Fruit fly (Drosophila melanogaster) whole organism, pupa: Measurements from ENCODE around the gene Scgbeta.

ENCODE experiments used
- CG10348 ChIP-seq: fragments of 200-800 bp; sonication (Bioruptor generic); IDR thresholded peaks from 2 replicates; pipeline ENCODE4 v1.3.6; 2022; ENCODE audit warnings: missing biosample characterization, missing genetic modification characterization
- CG12605 ChIP-seq: fragments of 200-800 bp; sonication (Bioruptor generic); IDR thresholded peaks from 2 replicates; pipeline ENCODE4 v1.3.6; 2022; ENCODE audit warnings: missing biosample characterization, missing genetic modification characterization
- CG13204 ChIP-seq: fragments of 200-800 bp; sonication (Bioruptor generic); optimal IDR thresholded peaks from 2 replicates; lab custom pipeline; 2018; ENCODE audit warnings: missing biosample characterization, mild to moderate bottlenecking, missing genetic modification characterization, moderate library complexity
- CG14655 ChIP-seq: fragments of 200-800 bp; sonication (Bioruptor generic); optimal IDR thresholded peaks from 3 replicates; lab custom pipeline; 2017; ENCODE audit warnings: mild to moderate bottlenecking, missing biosample characterization, missing genetic modification reagents, missing genetic modification characterization
- CG15710 ChIP-seq: fragments of 200-800 bp; sonication (Bioruptor generic); optimal IDR thresholded peaks from 2 replicates; lab custom pipeline; 2018; ENCODE audit warnings: missing biosample characterization, mild to moderate bottlenecking, missing genetic modification characterization, moderate library complexity
- CG17806 ChIP-seq: fragments of 200-800 bp; sonication (Bioruptor generic); optimal IDR thresholded peaks from 2 replicates; lab custom pipeline; 2018; ENCODE audit warnings: missing biosample characterization, mild to moderate bottlenecking, missing genetic modification characterization, moderate library complexity
- CG32121 ChIP-seq: fragments of 200-800 bp; sonication (Bioruptor generic); IDR thresholded peaks from 2 replicates; pipeline ENCODE4 v1.3.6; 2022; ENCODE audit warnings: missing biosample characterization, missing genetic modification characterization
- CG34367 ChIP-seq: fragments of 200-800 bp; sonication (Bioruptor generic); optimal IDR thresholded peaks from 2 replicates; lab custom pipeline; 2018; ENCODE audit warnings: missing biosample characterization, mild to moderate bottlenecking, missing genetic modification characterization
- CG4496 ChIP-seq: fragments of 200-800 bp; sonication (Bioruptor generic); IDR thresholded peaks from 3 replicates; pipeline ENCODE4 v1.3.6; 2022; ENCODE audit warnings: missing biosample characterization, missing genetic modification characterization
- CG8159 ChIP-seq: fragments of 200-800 bp; sonication (Bioruptor generic); optimal IDR thresholded peaks from 3 replicates; lab custom pipeline; 2018; ENCODE audit warnings: missing biosample characterization, mild to moderate bottlenecking, missing genetic modification characterization, moderate library complexity
- CG8301 ChIP-seq: fragments of 200-800 bp; sonication (Bioruptor generic); optimal IDR thresholded peaks from 2 replicates; lab custom pipeline; 2018; ENCODE audit warnings: missing biosample characterization, mild to moderate bottlenecking, missing genetic modification characterization
- CG9948 ChIP-seq: fragments of 200-800 bp; sonication (Bioruptor generic); optimal IDR thresholded peaks from 2 replicates; lab custom pipeline; 2018; ENCODE audit warnings: missing biosample characterization, mild to moderate bottlenecking, missing genetic modification characterization, moderate library complexity
- D1 ChIP-seq: fragments of 200-800 bp; sonication (Bioruptor generic); optimal IDR thresholded peaks from 2 replicates; lab custom pipeline; 2018; ENCODE audit warnings: missing biosample characterization, mild to moderate bottlenecking, missing genetic modification characterization, moderate library complexity
- EcR ChIP-seq: fragments of 200-800 bp; sonication (Bioruptor generic); optimal IDR thresholded peaks from 3 replicates; lab custom pipeline; 2019; ENCODE audit warnings: missing biosample characterization, missing genetic modification characterization, mild to moderate bottlenecking, moderate library complexity, missing genetic modification reagents
- Ets98B ChIP-seq: fragments of 200-800 bp; sonication (Bioruptor generic); IDR thresholded peaks from 2 replicates; pipeline ENCODE4 v1.3.6; 2022; ENCODE audit warnings: missing biosample characterization, missing genetic modification characterization
- Pif1A ChIP-seq: fragments of 200-800 bp; sonication (Bioruptor generic); optimal IDR thresholded peaks from 3 replicates; lab custom pipeline; 2016; ENCODE audit warnings: missing biosample characterization, missing genetic modification characterization
- Pif1B ChIP-seq: fragments of 200-800 bp; sonication (Bioruptor generic); optimal IDR thresholded peaks from 3 replicates; lab custom pipeline; 2016; ENCODE audit warnings: missing biosample characterization, missing genetic modification characterization
- Snoo ChIP-seq: fragments of 200-800 bp; sonication (Bioruptor generic); optimal IDR thresholded peaks from 3 replicates; lab custom pipeline; 2017; ENCODE audit warnings: missing biosample characterization, mild to moderate bottlenecking, missing genetic modification characterization, inconsistent platforms
- fd96Ca ChIP-seq: fragments of 200-800 bp; sonication (Bioruptor generic); IDR thresholded peaks from 3 replicates; pipeline ENCODE4 v1.3.6; 2022; ENCODE audit warnings: missing biosample characterization, missing genetic modification characterization
- gl ChIP-seq: fragments of 200-800 bp; sonication (Bioruptor generic); optimal IDR thresholded peaks from 2 replicates; lab custom pipeline; 2018; ENCODE audit warnings: missing biosample characterization, mild to moderate bottlenecking, missing genetic modification characterization
- rn ChIP-seq: fragments of 200-800 bp; sonication (Bioruptor generic); IDR thresholded peaks from 2 replicates; pipeline ENCODE4 v1.3.6; 2022; ENCODE audit warnings: missing biosample characterization, missing genetic modification characterization

Scgbeta gene

DNA sequence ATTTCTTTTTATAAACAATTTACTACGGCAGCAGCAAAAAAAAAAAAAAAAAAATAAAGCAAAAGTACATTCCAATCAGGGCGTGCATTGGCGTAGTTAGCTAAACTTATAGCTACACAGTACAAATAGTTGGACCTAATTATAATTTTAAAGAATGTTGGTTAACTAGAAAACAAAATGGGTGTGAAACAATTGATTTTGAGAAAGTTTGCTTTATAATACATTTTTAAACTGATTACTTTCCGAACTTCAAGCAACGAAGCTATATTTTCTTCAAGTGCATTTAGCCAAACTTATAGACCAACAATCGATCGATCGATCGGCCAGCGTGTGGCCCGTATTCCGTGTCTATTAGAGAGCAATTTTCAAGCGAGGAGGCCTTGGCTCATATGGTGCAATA is 29.1 kb upstream of the Scgbeta start:
- TF ChIP-seq CG8159 (tag; lab: Kevin White, UChicago) (peak; percentile 32), rn (no peak), Ets98B (GFP tag; lab: Robert Waterston, UW) (peak; percentile 29), CG14655 (GFP tag; lab: Kevin White, UChicago) (no peak), fd96Ca (GFP tag; lab: Robert Waterston, UW) (no peak), CG12605 (GFP tag; lab: Robert Waterston, UW) (0 out of 2 replicates have a peak, but pooled peaks have one; percentile 35), CG34367 (tag; lab: Kevin White, UChicago) (peak; percentile 15), CG32121 (peak; percentile 22; the same call in 1 of the 2 replicates), CG15710 (tag; lab: Kevin White, UChicago) (peak; percentile 21), D1 (no peak), CG10348 (GFP tag; lab: Robert Waterston, UW) (0 out of 2 replicates have a peak, but pooled peaks have one; percentile 11), CG9948 (tag; lab: Kevin White, UChicago) (peak; percentile 22), Pif1B (no peak), CG4496 (0 out of 3 replicates have a peak, but pooled peaks have one; percentile 49), CG8301 (peak; percentile 20), CG17806 (tag; lab: Kevin White, UChicago) (peak; percentile 27)

DNA sequence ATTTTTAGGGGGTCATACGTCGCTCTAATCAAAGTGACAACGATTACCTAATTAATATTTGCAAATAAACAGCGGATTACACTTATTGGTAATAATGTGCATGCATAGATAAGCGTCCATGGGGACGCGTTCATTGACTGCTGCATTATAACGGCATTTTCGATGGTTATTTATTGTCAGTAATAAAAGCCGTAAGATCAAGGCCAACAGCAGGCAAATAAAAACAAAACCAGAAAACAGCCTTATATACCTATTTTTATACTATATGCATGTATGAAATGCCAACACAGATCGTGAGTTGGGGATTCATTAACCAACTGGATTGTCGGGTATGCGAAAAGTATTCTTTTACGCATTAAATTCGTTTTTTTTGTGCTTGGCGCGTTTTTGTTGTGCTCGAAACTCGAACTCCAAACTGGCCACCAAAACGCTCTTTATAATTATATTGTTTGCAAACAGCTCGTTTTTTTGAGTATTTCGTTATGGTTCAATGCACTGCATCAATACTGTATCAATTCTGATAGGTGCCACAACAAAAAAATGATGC is 28.6 kb upstream of the Scgbeta start:
- TF ChIP-seq CG14655 (GFP tag; lab: Kevin White, UChicago) (no peak), EcR (GFP tag; lab: Kevin White, UChicago) (peak; percentile 91)

DNA sequence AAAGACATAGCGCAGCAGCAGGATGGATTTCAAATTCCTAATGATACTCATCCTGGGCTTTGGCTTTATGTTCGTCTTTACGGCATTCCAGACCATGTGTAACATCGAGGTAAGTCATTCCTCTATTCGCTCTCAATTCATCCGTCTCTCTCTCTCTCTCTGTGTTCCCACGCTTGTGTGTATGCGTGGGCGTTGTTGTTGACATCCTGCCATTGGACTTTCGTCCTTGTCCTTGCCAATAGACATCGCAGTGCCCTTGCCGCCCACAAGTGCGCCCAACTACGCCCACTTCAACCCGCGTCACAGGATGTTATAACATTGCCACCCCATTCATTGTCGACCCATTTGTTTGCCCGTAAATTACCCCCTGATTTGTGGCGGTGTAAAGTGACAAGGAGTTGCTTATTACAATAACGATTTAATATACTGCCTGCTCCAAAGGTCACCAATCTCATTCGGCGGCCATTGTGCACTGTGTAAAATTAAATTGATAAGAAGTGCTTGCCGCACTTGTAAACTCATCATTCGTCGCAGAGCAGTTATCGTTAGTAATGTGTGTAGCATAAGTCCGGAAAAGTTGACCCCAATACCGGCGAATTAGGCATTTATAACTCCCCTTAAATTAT is 27.5 kb upstream of the Scgbeta start:
- TF ChIP-seq CG34367 (tag; lab: Kevin White, UChicago) (no peak), CG13204 (GFP tag; lab: Kevin White, UChicago) (peak; percentile 52), Pif1B (no peak), rn (no peak), CG15710 (tag; lab: Kevin White, UChicago) (no peak), fd96Ca (GFP tag; lab: Robert Waterston, UW) (peak; percentile 24; the same call in 1 of the 3 replicates), Pif1A (GFP tag; lab: Kevin White, UChicago) (peak; percentile 5), CG17806 (tag; lab: Kevin White, UChicago) (no peak), gl (peak; percentile 51), CG10348 (GFP tag; lab: Robert Waterston, UW) (no peak), CG32121 (peak; percentile 43), CG8159 (tag; lab: Kevin White, UChicago) (peak; percentile 18), CG8301 (no peak), CG4496 (no peak; the same call in 2 of the 3 replicates), EcR (GFP tag; lab: Kevin White, UChicago) (peak; percentile 34), CG14655 (GFP tag; lab: Kevin White, UChicago) (no peak), CG9948 (tag; lab: Kevin White, UChicago) (peak; percentile 5), D1 (no peak), CG12605 (GFP tag; lab: Robert Waterston, UW) (no peak), Ets98B (GFP tag; lab: Robert Waterston, UW) (no peak), Snoo (tag; lab: Kevin White, UChicago) (no peak)

DNA sequence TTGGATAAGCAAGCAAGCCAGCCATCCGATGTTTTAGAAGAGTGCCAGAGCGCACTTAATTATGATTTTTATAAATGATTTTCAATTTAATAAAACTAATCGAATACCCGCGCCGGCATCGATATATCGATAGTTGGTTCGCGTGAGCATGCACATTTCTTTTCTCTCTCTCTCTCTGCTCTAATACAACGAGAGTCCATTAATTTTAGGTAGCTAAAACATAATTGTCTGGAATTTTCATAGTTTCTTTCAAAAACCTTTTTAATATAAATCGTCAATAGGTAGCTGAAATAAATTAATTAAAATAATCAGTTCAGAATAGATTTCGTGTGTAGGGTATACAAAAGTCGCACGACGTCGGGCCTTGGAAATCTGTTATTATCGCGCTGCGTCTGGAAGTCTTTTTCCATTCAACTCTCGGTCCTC is 26.7 kb upstream of the Scgbeta start, which contains the start of gene CG18549:
Gene CG18549 (plus strand): TSS at position 408 of the 426 bp plus-strand sequence.
- TF ChIP-seq Pif1A (GFP tag; lab: Kevin White, UChicago) (peak; percentile 100), Pif1B (peak; percentile 100), fd96Ca (GFP tag; lab: Robert Waterston, UW) (peak; percentile 100), CG14655 (GFP tag; lab: Kevin White, UChicago) (peak; percentile 100), CG9948 (tag; lab: Kevin White, UChicago) (peak; percentile 100), rn (peak; percentile 100), CG13204 (GFP tag; lab: Kevin White, UChicago) (peak; percentile 99), CG8301 (peak; percentile 100), CG15710 (tag; lab: Kevin White, UChicago) (peak; percentile 100), CG12605 (GFP tag; lab: Robert Waterston, UW) (peak; percentile 100), CG17806 (tag; lab: Kevin White, UChicago) (peak; percentile 100), EcR (GFP tag; lab: Kevin White, UChicago) (peak; percentile 91), CG4496 (peak; percentile 100), CG32121 (peak; percentile 100), Ets98B (GFP tag; lab: Robert Waterston, UW) (peak; percentile 100), CG34367 (tag; lab: Kevin White, UChicago) (peak; percentile 100), D1 (peak; percentile 100), CG8159 (tag; lab: Kevin White, UChicago) (peak; percentile 100), gl (peak; percentile 99), Snoo (tag; lab: Kevin White, UChicago) (peak; percentile 100), CG10348 (GFP tag; lab: Robert Waterston, UW) (peak; percentile 99)

dm6 chr3R:12448344-12448743 is 26.1 kb upstream of the Scgbeta start:
- TF ChIP-seq CG15710 (tag; lab: Kevin White, UChicago) (no peak), CG8301 (no peak), D1 (no peak)

dm6 chr3R:12447353-12447752 is 25.1 kb upstream of the Scgbeta start, which contains the start of gene vrs:
vrs (plus strand) TSS chr3R:12447653.
- no peak for TF ChIP-seq D1
- no peak for TF ChIP-seq CG4496
- no peak for TF ChIP-seq CG15710 (tag; lab: Kevin White, UChicago)
- TF ChIP-seq EcR (GFP tag; lab: Kevin White, UChicago): no peak
- TF ChIP-seq Pif1B: no peak
- TF ChIP-seq CG9948 (tag; lab: Kevin White, UChicago): no peak
- no peak for TF ChIP-seq CG8159 (tag; lab: Kevin White, UChicago)
- no peak for TF ChIP-seq fd96Ca (GFP tag; lab: Robert Waterston, UW)
- no peak for TF ChIP-seq CG8301
- TF ChIP-seq rn: no peak
- no peak for TF ChIP-seq gl
- TF ChIP-seq Snoo (tag; lab: Kevin White, UChicago): no peak
- TF ChIP-seq, all 21 proteins: peak for 0
